Fruit fly (Drosophila melanogaster): ENCODE measurements around the gene CG32986.
A peak's percentile ranks its signal among the peaks of the same experiment; 100 is the strongest.

CG32986 gene

DNA sequence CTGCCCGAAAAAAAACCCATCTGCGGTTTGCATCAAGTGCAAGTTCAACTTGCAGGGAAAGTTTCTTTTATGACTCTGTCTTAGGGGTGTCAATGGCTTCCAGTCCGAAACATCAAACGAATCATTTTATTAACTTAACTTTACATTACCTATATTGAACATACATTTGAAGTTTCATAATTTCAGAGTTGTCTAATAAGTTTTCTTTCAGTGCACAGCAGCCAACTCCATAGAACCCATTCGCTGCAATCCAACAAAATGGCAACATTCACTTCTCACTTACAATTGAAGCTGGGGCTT lies 20.4 kb upstream of the CG32986 start (continued):
- TF ChIP-seq ci (GFP tag; IDR thresholded peaks at IDR 0.05) (no peak), Mes4 (GFP tag; optimal IDR thresholded peaks at IDR 0.05) (no peak), CG1603 (tag; optimal IDR thresholded peaks at IDR 0.05) (no peak), nau (GFP tag; optimal IDR thresholded peaks at IDR 0.05) (no peak), CG4617 (GFP tag; optimal IDR thresholded peaks at IDR 0.05; ENCODE audit: borderline replicate concordance) (no peak), CG8944 (GFP tag; optimal IDR thresholded peaks at IDR 0.05) (no peak), Fer1 (GFP tag; optimal IDR thresholded peaks at IDR 0.05) (no peak), bigmax (GFP tag; optimal IDR thresholded peaks at IDR 0.05) (no peak), CG2875 (GFP tag; optimal IDR thresholded peaks at IDR 0.05) (no peak), Elba2 (GFP tag; optimal IDR thresholded peaks at IDR 0.05) (peak; percentile 41), CG6765 (GFP tag; optimal IDR thresholded peaks at IDR 0.05) (no peak), CG11723 (GFP tag; optimal IDR thresholded peaks at IDR 0.05) (no peak), HLH54F (GFP tag; optimal IDR thresholded peaks at IDR 0.05) (no peak), pnt (GFP tag; optimal IDR thresholded peaks at IDR 0.05) (peak; percentile 3), dmrt99B (tag; optimal IDR thresholded peaks at IDR 0.05) (peak; percentile 35), HLH3B (GFP tag; IDR thresholded peaks at IDR 0.05) (no peak), grn (GFP tag; optimal IDR thresholded peaks at IDR 0.05) (no peak), slbo (GFP tag; IDR thresholded peaks at IDR 0.05) (no peak), CG1602 (GFP tag; optimal IDR thresholded peaks at IDR 0.05) (no peak), bcd (GFP tag; optimal IDR thresholded peaks at IDR 0.05) (no peak), CG10366 (GFP tag; IDR thresholded peaks at IDR 0.05) (no peak), sc (optimal IDR thresholded peaks at IDR 0.05) (no peak), sc (GFP tag; optimal IDR thresholded peaks at IDR 0.05) (no peak), sisA (GFP tag; IDR thresholded peaks at IDR 0.05) (no peak), pfk (GFP tag; optimal IDR thresholded peaks at IDR 0.05) (no peak), klu (GFP tag; IDR thresholded peaks at IDR 0.05) (no peak), CG10209 (GFP tag; optimal IDR thresholded peaks at IDR 0.05) (no peak), gro (GFP tag; optimal IDR thresholded peaks at IDR 0.05) (no peak), CG11696 (GFP tag; IDR thresholded peaks at IDR 0.05) (no peak), sens (GFP tag) (peak; percentile 78), Max (GFP tag; optimal IDR thresholded peaks at IDR 0.05) (no peak), CG3281 (GFP tag; optimal IDR thresholded peaks at IDR 0.05) (no peak), sr (GFP tag; IDR thresholded peaks at IDR 0.05) (no peak), CG9609 (GFP tag; optimal IDR thresholded peaks at IDR 0.05) (no peak), BtbVII (GFP tag; optimal IDR thresholded peaks at IDR 0.05) (no peak), CG2712 (tag; optimal IDR thresholded peaks at IDR 0.05) (peak; percentile 50), Xbp1 (GFP tag; optimal IDR thresholded peaks at IDR 0.05) (peak; percentile 22), Side (GFP tag; optimal IDR thresholded peaks at IDR 0.05) (no peak), vvl (GFP tag; IDR thresholded peaks at IDR 0.05) (no peak), NC2β (GFP tag; optimal IDR thresholded peaks at IDR 0.05) (no peak), zfh1 (GFP tag; IDR thresholded peaks at IDR 0.05) (no peak), PHDP (tag; optimal IDR thresholded peaks at IDR 0.05) (no peak), fu2 (GFP tag; optimal IDR thresholded peaks at IDR 0.05) (no peak), dan (GFP tag; IDR thresholded peaks at IDR 0.05) (no peak), pho (GFP tag; optimal IDR thresholded peaks at IDR 0.05) (no peak), Tbp (GFP tag; optimal IDR thresholded peaks at IDR 0.05) (no peak), tap (tag; optimal IDR thresholded peaks at IDR 0.05) (no peak), oc (tag; optimal IDR thresholded peaks at IDR 0.05) (no peak), CG16779 (GFP tag; IDR thresholded peaks at IDR 0.05) (no peak), gcm2 (GFP tag; optimal IDR thresholded peaks at IDR 0.05) (no peak), mam (GFP tag; optimal IDR thresholded peaks at IDR 0.05) (no peak), CG10959 (GFP tag; IDR thresholded peaks at IDR 0.05) (peak; percentile 55), Hand (GFP tag; optimal IDR thresholded peaks at IDR 0.05) (no peak), lola (GFP tag; optimal IDR thresholded peaks at IDR 0.05) (peak in 1 of 3 experiments; percentile 35)

Data from whole organism, embryonic.